Comparison of ENCODE assay signal across 1 fruit fly cellular context in the genomic region with DNA sequence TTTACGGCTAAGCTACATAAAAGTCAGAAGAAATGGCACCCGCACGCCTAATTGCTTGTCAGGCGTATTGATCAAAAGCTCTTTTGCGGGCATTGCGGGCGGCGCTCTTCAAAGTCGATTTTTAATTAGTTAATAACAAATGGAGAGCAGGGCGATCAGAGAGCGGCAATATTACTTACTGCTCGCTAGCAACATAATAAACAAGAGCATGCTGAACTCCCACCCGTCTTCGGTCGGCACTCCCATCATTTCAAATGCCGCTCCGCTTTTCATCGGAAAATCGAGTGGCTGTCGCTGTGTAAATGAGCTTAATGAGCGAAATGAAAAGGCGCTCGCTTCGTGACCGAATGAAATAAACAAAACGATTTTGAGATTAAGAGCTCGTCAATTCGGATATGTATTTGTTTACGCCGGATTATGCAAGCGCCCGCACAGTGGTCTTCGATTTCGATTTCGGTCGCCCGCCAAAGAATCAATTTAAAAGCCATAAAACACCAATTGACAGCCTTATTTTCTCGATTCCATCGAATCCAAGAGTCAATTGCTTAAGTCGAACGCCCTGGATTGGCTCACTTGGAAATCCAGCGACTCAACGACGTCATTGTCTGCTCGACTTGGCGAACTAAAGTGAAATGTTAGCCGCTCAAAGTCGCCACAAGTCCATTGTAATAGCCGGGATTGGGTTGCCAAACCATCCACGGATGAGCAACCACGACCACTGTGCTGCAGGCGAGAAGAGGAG.
TF ChIP-seq lines count a peak whose summit lies in the region.

No protein-coding gene starts in this region.

TF ChIP-seq in whole organism, embryonic, 481 proteins besides CTCF, POLR2A, EP300 and RAD21 (continued from another document and continues in another):
- no peak for TF ChIP-seq CG8478 (optimal IDR thresholded peaks at IDR 0.05; lab: Kevin White, UChicago)
- TF ChIP-seq CG11247 (GFP tag; IDR thresholded peaks at IDR 0.05; lab: Robert Waterston, UW), result peak; percentile 67
- no peak for TF ChIP-seq Sin3A (optimal IDR thresholded peaks at IDR 0.05; lab: Kevin White, UChicago)
- TF ChIP-seq CHES-1-like (GFP tag; optimal IDR thresholded peaks at IDR 0.05; lab: Kevin White, UChicago), result peak; percentile 73
- TF ChIP-seq CG1792 (GFP tag; optimal IDR thresholded peaks at IDR 0.05; lab: Kevin White, UChicago), result peak; percentile 17
- peak; percentile 55 for TF ChIP-seq pho (GFP tag; optimal IDR thresholded peaks at IDR 0.05; lab: Kevin White, UChicago)
- TF ChIP-seq CG9437 (GFP tag; optimal IDR thresholded peaks at IDR 0.05; lab: Kevin White, UChicago), result peak; percentile 84
- TF ChIP-seq insv (GFP tag; optimal IDR thresholded peaks at IDR 0.05; lab: Kevin White, UChicago), result no peak
- TF ChIP-seq Sox102F (GFP tag; optimal IDR thresholded peaks at IDR 0.05; lab: Kevin White, UChicago), result peak; percentile 95
- TF ChIP-seq CG7357 (GFP tag; IDR thresholded peaks at IDR 0.05; lab: Robert Waterston, UW), result peak; percentile 81
- TF ChIP-seq CG5953 (GFP tag; IDR thresholded peaks at IDR 0.05; lab: Robert Waterston, UW), result peak; percentile 76
- peak; percentile 40 to 94 for TF ChIP-seq Hr51 (GFP tag; optimal IDR thresholded peaks at IDR 0.05; lab: Kevin White, UChicago)
- peak; percentile 17; the same call in 1 of the 3 replicates for TF ChIP-seq CG34224 (GFP tag; IDR thresholded peaks at IDR 0.05; lab: Robert Waterston, UW; ENCODE audit: partially characterized antibody)
- TF ChIP-seq Sry-δ (GFP tag; optimal IDR thresholded peaks at IDR 0.05; lab: Kevin White, UChicago), result peak; percentile 20
- TF ChIP-seq Nf-YB (GFP tag; optimal IDR thresholded peaks at IDR 0.05; lab: Kevin White, UChicago), result peak; percentile 54
- TF ChIP-seq CG16813 (GFP tag; IDR thresholded peaks at IDR 0.05; lab: Robert Waterston, UW; ENCODE audit: partially characterized antibody), result no peak
- no peak for TF ChIP-seq CG7963 (GFP tag; IDR thresholded peaks at IDR 0.05; lab: Robert Waterston, UW; ENCODE audit: partially characterized antibody)
- TF ChIP-seq stc (GFP tag; IDR thresholded peaks at IDR 0.05; lab: Robert Waterston, UW), result peak; percentile 87
- TF ChIP-seq CG13296 (GFP tag; optimal IDR thresholded peaks at IDR 0.05; lab: Kevin White, UChicago), result peak; percentile 66
- no peak for TF ChIP-seq HLHmδ (GFP tag; optimal IDR thresholded peaks at IDR 0.05; lab: Kevin White, UChicago)
- TF ChIP-seq CG2875 (GFP tag; optimal IDR thresholded peaks at IDR 0.05; lab: Kevin White, UChicago), result peak; percentile 70
- peak; percentile 16; the same call in 1 of the 2 replicates for TF ChIP-seq CG13287 (GFP tag; IDR thresholded peaks at IDR 0.05; lab: Robert Waterston, UW; ENCODE audit: partially characterized antibody)
- TF ChIP-seq CG30403 (GFP tag; optimal IDR thresholded peaks at IDR 0.05; lab: Kevin White, UChicago), result peak; percentile 84
- TF ChIP-seq CG34422 (GFP tag; IDR thresholded peaks at IDR 0.05; lab: Robert Waterston, UW), result peak; percentile 77; the same call in 2 of the 3 replicates
- TF ChIP-seq CG32532 (GFP tag; IDR thresholded peaks at IDR 0.05; lab: Robert Waterston, UW), result peak; percentile 77
- TF ChIP-seq gcm2 (GFP tag; optimal IDR thresholded peaks at IDR 0.05; lab: Kevin White, UChicago), result peak; percentile 56
- TF ChIP-seq Lim3 (GFP tag; IDR thresholded peaks at IDR 0.05; lab: Robert Waterston, UW), result peak; percentile 67
- TF ChIP-seq CG14014 (GFP tag; IDR thresholded peaks at IDR 0.05; lab: Robert Waterston, UW), result peak; percentile 80
- TF ChIP-seq chn (GFP tag; optimal IDR thresholded peaks at IDR 0.05; lab: Kevin White, UChicago), result peak; percentile 79
- TF ChIP-seq slbo (GFP tag; IDR thresholded peaks at IDR 0.05; lab: Robert Waterston, UW), result peak; percentile 82
- TF ChIP-seq CG12236 (GFP tag; optimal IDR thresholded peaks at IDR 0.05; lab: Kevin White, UChicago), result peak; percentile 48
- TF ChIP-seq CG9797 (GFP tag; optimal IDR thresholded peaks at IDR 0.05; lab: Kevin White, UChicago), result no peak
- no peak for TF ChIP-seq amos (GFP tag; IDR thresholded peaks at IDR 0.05; lab: Robert Waterston, UW; ENCODE audit: partially characterized antibody)
- peak; percentile 82 for TF ChIP-seq jing (GFP tag; optimal IDR thresholded peaks at IDR 0.05; lab: Kevin White, UChicago)
- TF ChIP-seq CG13424 (tag; optimal IDR thresholded peaks at IDR 0.05; lab: Kevin White, UChicago), result peak; percentile 88
- TF ChIP-seq Spps (tag; optimal IDR thresholded peaks at IDR 0.05; lab: Kevin White, UChicago), result no peak
- no peak for TF ChIP-seq corto (GFP tag; optimal IDR thresholded peaks at IDR 0.05; lab: Kevin White, UChicago)
- peak; percentile 84 for TF ChIP-seq z (GFP tag; IDR thresholded peaks at IDR 0.05; lab: Robert Waterston, UW)
- TF ChIP-seq CG10267 (tag; optimal IDR thresholded peaks at IDR 0.05; lab: Kevin White, UChicago), result peak; percentile 42
- TF ChIP-seq CG15269 (tag; optimal IDR thresholded peaks at IDR 0.05; lab: Kevin White, UChicago), result peak; percentile 88
- TF ChIP-seq Six4 (GFP tag; optimal IDR thresholded peaks at IDR 0.05; lab: Kevin White, UChicago), result peak; percentile 31
- peak; percentile 84; the same call in 2 of the 3 replicates for TF ChIP-seq so (GFP tag; IDR thresholded peaks at IDR 0.05; lab: Robert Waterston, UW)
- TF ChIP-seq Med (GFP tag; lab: Kevin White, UChicago), result peak; percentile 97
- TF ChIP-seq CG14860 (GFP tag; IDR thresholded peaks at IDR 0.05; lab: Robert Waterston, UW; ENCODE audit: partially characterized antibody), result 0 out of 3 replicates have a peak, but pooled peaks have one; percentile 19
- peak; percentile 74 for TF ChIP-seq kah (GFP tag; optimal IDR thresholded peaks at IDR 0.05; lab: Kevin White, UChicago)
- no peak for TF ChIP-seq CG16779 (GFP tag; IDR thresholded peaks at IDR 0.05; lab: Robert Waterston, UW)
- no peak for TF ChIP-seq sd (tag; optimal IDR thresholded peaks at IDR 0.05; lab: Kevin White, UChicago)
- TF ChIP-seq CG17612 (GFP tag; IDR thresholded peaks at IDR 0.05; lab: Robert Waterston, UW), result peak; percentile 64; the same call in 1 of the 2 replicates
- TF ChIP-seq scrt (GFP tag; optimal IDR thresholded peaks at IDR 0.05; lab: Kevin White, UChicago), result peak; percentile 53
- peak; percentile 84 for TF ChIP-seq Asciz (GFP tag; optimal IDR thresholded peaks at IDR 0.05; lab: Kevin White, UChicago)
- TF ChIP-seq CG10979 (tag; optimal IDR thresholded peaks at IDR 0.05; lab: Kevin White, UChicago), result peak; percentile 75
- peak; percentile 72 for TF ChIP-seq salm (tag; optimal IDR thresholded peaks at IDR 0.05; lab: Kevin White, UChicago)
- TF ChIP-seq Ets65A (GFP tag; lab: Kevin White, UChicago), result peak; percentile 96
- TF ChIP-seq Aef1 (GFP tag; IDR thresholded peaks at IDR 0.05; lab: Robert Waterston, UW), result peak; percentile 87
- no peak for TF ChIP-seq hkb (optimal IDR thresholded peaks at IDR 0.05; lab: Kevin White, UChicago)
- TF ChIP-seq hkb (GFP tag; IDR thresholded peaks at IDR 0.05; lab: Robert Waterston, UW), result peak; percentile 91
- 0 out of 2 replicates have a peak, but pooled peaks have one; percentile 18 for TF ChIP-seq nerfin-2 (GFP tag; IDR thresholded peaks at IDR 0.05; lab: Robert Waterston, UW; ENCODE audit: partially characterized antibody)
- TF ChIP-seq sqz (GFP tag; optimal IDR thresholded peaks at IDR 0.05; lab: Kevin White, UChicago), result no peak
- peak; percentile 28 for TF ChIP-seq cato (GFP tag; optimal IDR thresholded peaks at IDR 0.05; lab: Kevin White, UChicago; ENCODE audit: borderline replicate concordance)
- TF ChIP-seq B-H1 (GFP tag; IDR thresholded peaks at IDR 0.05; lab: Robert Waterston, UW), result peak; percentile 72
- TF ChIP-seq Fer3 (tag; optimal IDR thresholded peaks at IDR 0.05; lab: Kevin White, UChicago), result peak; percentile 69
- TF ChIP-seq sens (GFP tag; lab: Kevin White, UChicago), result peak; percentile 93
- TF ChIP-seq zf30C (GFP tag; optimal IDR thresholded peaks at IDR 0.05; lab: Kevin White, UChicago), result no peak
- TF ChIP-seq CG11093 (GFP tag; IDR thresholded peaks at IDR 0.05; lab: Robert Waterston, UW), result peak; percentile 81
- no peak for TF ChIP-seq CG42726 (GFP tag; IDR thresholded peaks at IDR 0.05; lab: Robert Waterston, UW; ENCODE audit: partially characterized antibody)
- peak; percentile 45 for TF ChIP-seq btn (GFP tag; optimal IDR thresholded peaks at IDR 0.05; lab: Kevin White, UChicago)
- TF ChIP-seq CG9215 (GFP tag; IDR thresholded peaks at IDR 0.05; lab: Robert Waterston, UW), result peak; percentile 83
- peak; percentile 68 for TF ChIP-seq D19A (tag; optimal IDR thresholded peaks at IDR 0.05; lab: Kevin White, UChicago)
- peak; percentile 60 for TF ChIP-seq dimm (GFP tag; IDR thresholded peaks at IDR 0.05; lab: Robert Waterston, UW)
- peak; percentile 81 for TF ChIP-seq CG10366 (GFP tag; IDR thresholded peaks at IDR 0.05; lab: Robert Waterston, UW)
- TF ChIP-seq bbx (GFP tag; IDR thresholded peaks at IDR 0.05; lab: Robert Waterston, UW; ENCODE audit: partially characterized antibody), result no peak
- TF ChIP-seq PHDP (tag; optimal IDR thresholded peaks at IDR 0.05; lab: Kevin White, UChicago), result peak; percentile 87
- peak; percentile 31 for TF ChIP-seq Ets97D (GFP tag; optimal IDR thresholded peaks at IDR 0.05; lab: Kevin White, UChicago)
- peak; percentile 66 for TF ChIP-seq CG17328 (GFP tag; IDR thresholded peaks at IDR 0.05; lab: Robert Waterston, UW)
- peak; percentile 92 for TF ChIP-seq lmd (GFP tag; IDR thresholded peaks at IDR 0.05; lab: Robert Waterston, UW)
- TF ChIP-seq CG33557 (GFP tag; optimal IDR thresholded peaks at IDR 0.05; lab: Kevin White, UChicago), result no peak
- peak; percentile 33 for TF ChIP-seq twi (tag; optimal IDR thresholded peaks at IDR 0.05; lab: Kevin White, UChicago)
- TF ChIP-seq mirr (GFP tag; optimal IDR thresholded peaks at IDR 0.05; lab: Kevin White, UChicago), result no peak
- TF ChIP-seq CG12659 (GFP tag; optimal IDR thresholded peaks at IDR 0.05; lab: Kevin White, UChicago), result peak; percentile 90
- TF ChIP-seq pb (GFP tag; optimal IDR thresholded peaks at IDR 0.05; lab: Kevin White, UChicago), result peak; percentile 78
- peak; percentile 83 for TF ChIP-seq odd (GFP tag; optimal IDR thresholded peaks at IDR 0.05; lab: Kevin White, UChicago)
- TF ChIP-seq CG8290 (GFP tag; optimal IDR thresholded peaks at IDR 0.05; lab: Kevin White, UChicago), result no peak
- peak in 1 of 2 experiments; percentile 76 for TF ChIP-seq CG8290 (tag; optimal IDR thresholded peaks at IDR 0.05; lab: Kevin White, UChicago)
- peak; percentile 81 for TF ChIP-seq shn (GFP tag; optimal IDR thresholded peaks at IDR 0.05; lab: Kevin White, UChicago)
- peak; percentile 26 for TF ChIP-seq schlank (tag; optimal IDR thresholded peaks at IDR 0.05; lab: Kevin White, UChicago)
- no peak for TF ChIP-seq TFAM (GFP tag; optimal IDR thresholded peaks at IDR 0.05; lab: Kevin White, UChicago)
- TF ChIP-seq dan (GFP tag; IDR thresholded peaks at IDR 0.05; lab: Robert Waterston, UW), result no peak
- peak; percentile 75 for TF ChIP-seq NC2α (GFP tag; optimal IDR thresholded peaks at IDR 0.05; lab: Kevin White, UChicago)
- TF ChIP-seq CG7745 (tag; optimal IDR thresholded peaks at IDR 0.05; lab: Kevin White, UChicago), result no peak
- peak; percentile 37 for TF ChIP-seq wek (GFP tag; optimal IDR thresholded peaks at IDR 0.05; lab: Kevin White, UChicago)
- peak; percentile 42 for TF ChIP-seq Bteb2 (GFP tag; optimal IDR thresholded peaks at IDR 0.05; lab: Kevin White, UChicago)
- peak; percentile 74 for TF ChIP-seq CG15011 (GFP tag; optimal IDR thresholded peaks at IDR 0.05; lab: Kevin White, UChicago)
- no peak for TF ChIP-seq ac (GFP tag; optimal IDR thresholded peaks at IDR 0.05; lab: Kevin White, UChicago)
- TF ChIP-seq CG9817 (tag; optimal IDR thresholded peaks at IDR 0.05; lab: Kevin White, UChicago), result peak; percentile 78
- peak; percentile 61 for TF ChIP-seq CG12104 (GFP tag; optimal IDR thresholded peaks at IDR 0.05; lab: Kevin White, UChicago)
- peak; percentile 8; the same call in 1 of the 3 replicates for TF ChIP-seq CG6175 (GFP tag; IDR thresholded peaks at IDR 0.05; lab: Robert Waterston, UW)
- TF ChIP-seq nau (GFP tag; optimal IDR thresholded peaks at IDR 0.05; lab: Kevin White, UChicago), result peak; percentile 79
- peak; percentile 78 for TF ChIP-seq pnt (GFP tag; optimal IDR thresholded peaks at IDR 0.05; lab: Kevin White, UChicago)
- peak; percentile 83 for TF ChIP-seq Rfx (GFP tag; IDR thresholded peaks at IDR 0.05; lab: Robert Waterston, UW)
- no peak; the same call in 2 of the 3 replicates for TF ChIP-seq HLH4C (GFP tag; IDR thresholded peaks at IDR 0.05; lab: Robert Waterston, UW; ENCODE audit: partially characterized antibody)
- no peak for TF ChIP-seq nom (GFP tag; optimal IDR thresholded peaks at IDR 0.05; lab: Kevin White, UChicago)
- TF ChIP-seq NfI (GFP tag; optimal IDR thresholded peaks at IDR 0.05; lab: Kevin White, UChicago), result peak; percentile 87
- no peak for TF ChIP-seq hth (optimal IDR thresholded peaks at IDR 0.05; lab: Kevin White, UChicago)
- TF ChIP-seq Eip74EF (GFP tag; optimal IDR thresholded peaks at IDR 0.05; lab: Kevin White, UChicago), result peak in 1 of 2 experiments; percentile 82
- TF ChIP-seq CG1832 (GFP tag; optimal IDR thresholded peaks at IDR 0.05; lab: Kevin White, UChicago), result no peak
- peak; percentile 85 for TF ChIP-seq grau (tag; optimal IDR thresholded peaks at IDR 0.05; lab: Kevin White, UChicago)
- TF ChIP-seq lbe (GFP tag; optimal IDR thresholded peaks at IDR 0.05; lab: Kevin White, UChicago), result no peak
- TF ChIP-seq CG3847 (GFP tag; IDR thresholded peaks at IDR 0.05; lab: Robert Waterston, UW), result peak; percentile 78
- peak; percentile 76 for TF ChIP-seq CG14667 (GFP tag; IDR thresholded peaks at IDR 0.05; lab: Robert Waterston, UW)
- peak; percentile 72 for TF ChIP-seq gt (GFP tag; IDR thresholded peaks at IDR 0.05; lab: Robert Waterston, UW)
- peak; percentile 33; the same call in 1 of the 2 replicates for TF ChIP-seq MBD-R2 (GFP tag; IDR thresholded peaks at IDR 0.05; lab: Robert Waterston, UW)
- TF ChIP-seq Xbp1 (GFP tag; optimal IDR thresholded peaks at IDR 0.05; lab: Kevin White, UChicago), result peak; percentile 81
- peak; percentile 84 for TF ChIP-seq CG1603 (tag; optimal IDR thresholded peaks at IDR 0.05; lab: Kevin White, UChicago)
- TF ChIP-seq Elba2 (GFP tag; optimal IDR thresholded peaks at IDR 0.05; lab: Kevin White, UChicago), result no peak
- TF ChIP-seq slp2 (GFP tag; optimal IDR thresholded peaks at IDR 0.05; lab: Kevin White, UChicago), result peak; percentile 84
- peak; percentile 67 for TF ChIP-seq CG8281 (tag; optimal IDR thresholded peaks at IDR 0.05; lab: Kevin White, UChicago)
- TF ChIP-seq Atf6 (GFP tag; IDR thresholded peaks at IDR 0.05; lab: Robert Waterston, UW), result peak; percentile 87; the same call in 1 of the 2 replicates
- no peak for TF ChIP-seq pfk (GFP tag; optimal IDR thresholded peaks at IDR 0.05; lab: Kevin White, UChicago)
- TF ChIP-seq HmgZ (tag; optimal IDR thresholded peaks at IDR 0.05; lab: Kevin White, UChicago), result peak; percentile 64
- TF ChIP-seq otp (GFP tag; IDR thresholded peaks at IDR 0.05; lab: Robert Waterston, UW), result peak; percentile 36; the same call in 1 of the 3 replicates
